Fruit fly (Drosophila melanogaster) whole organism, prepupa: ENCODE measurements around the gene MED14.

Experiments used
- Blimp-1 ChIP-seq: fragments of 200-800 bp; sonication (Bioruptor generic); optimal IDR thresholded peaks from 3 replicates; lab custom pipeline; 2017; ENCODE audit warnings: missing biosample characterization, missing genetic modification characterization, mild to moderate bottlenecking, moderate library complexity, missing genetic modification reagents
- CG10631 ChIP-seq: fragments of 200-800 bp; sonication (Bioruptor generic); optimal IDR thresholded peaks from 2 replicates; lab custom pipeline; 2016; ENCODE audit warnings: missing biosample characterization, missing genetic modification characterization
- CG10669 ChIP-seq: fragments of 200-800 bp; sonication (Bioruptor generic); optimal IDR thresholded peaks from 3 replicates; lab custom pipeline; 2018; ENCODE audit warnings: missing biosample characterization, mild to moderate bottlenecking, missing genetic modification characterization, moderate library complexity
- CG11762 ChIP-seq: fragments of 200-800 bp; sonication (Bioruptor generic); optimal IDR thresholded peaks from 3 replicates; lab custom pipeline; 2016; ENCODE audit warnings: missing biosample characterization, missing genetic modification characterization; ENCODE audit not compliant: insufficient read depth
- CG11902 ChIP-seq: fragments of 200-800 bp; sonication (Bioruptor generic); optimal IDR thresholded peaks from 3 replicates; lab custom pipeline; 2016; ENCODE audit warnings: missing biosample characterization, missing genetic modification characterization
- CG15336 ChIP-seq: fragments of 200-800 bp; sonication (Bioruptor generic); IDR thresholded peaks from 2 replicates; pipeline ENCODE4 v1.3.6; 2022; ENCODE audit warnings: missing biosample characterization, missing genetic modification characterization
- CG16779 ChIP-seq: fragments of 200-800 bp; sonication (Bioruptor generic); optimal IDR thresholded peaks from 3 replicates; lab custom pipeline; 2017; ENCODE audit warnings: missing biosample characterization, mild to moderate bottlenecking, missing genetic modification characterization
- CG32006 ChIP-seq: fragments of 200-800 bp; sonication (Bioruptor generic); optimal IDR thresholded peaks from 3 replicates; lab custom pipeline; 2017; ENCODE audit warnings: missing biosample characterization, mild to moderate bottlenecking, missing genetic modification characterization
- CG34406 ChIP-seq: fragments of 200-800 bp; sonication (Bioruptor generic); optimal IDR thresholded peaks from 3 replicates; lab custom pipeline; 2016; ENCODE audit warnings: missing biosample characterization, missing genetic modification characterization
- CG3919 ChIP-seq: fragments of 200-800 bp; sonication (Bioruptor generic); optimal IDR thresholded peaks from 3 replicates; lab custom pipeline; 2016; ENCODE audit warnings: missing biosample characterization, missing genetic modification characterization
- CG4318 ChIP-seq: fragments of 200-800 bp; sonication (Bioruptor generic); optimal IDR thresholded peaks from 3 replicates; lab custom pipeline; 2017; ENCODE audit warnings: missing biosample characterization, mild to moderate bottlenecking, missing genetic modification characterization
- CG6163 ChIP-seq: fragments of 200-800 bp; sonication (Bioruptor generic); IDR thresholded peaks from 3 replicates; pipeline ENCODE4 v1.3.6; 2022; ENCODE audit warnings: missing biosample characterization, missing genetic modification characterization
- CG6854 ChIP-seq: fragments of 200-800 bp; sonication (Bioruptor generic); optimal IDR thresholded peaks from 2 replicates; lab custom pipeline; 2017; ENCODE audit warnings: missing biosample characterization, mild to moderate bottlenecking, missing genetic modification characterization
- CG7368 ChIP-seq: fragments of 200-800 bp; sonication (Bioruptor generic); optimal IDR thresholded peaks from 3 replicates; lab custom pipeline; 2016; ENCODE audit warnings: missing biosample characterization, missing genetic modification characterization
- CG8119 ChIP-seq: fragments of 200-800 bp; sonication (Bioruptor generic); IDR thresholded peaks from 3 replicates; pipeline ENCODE4 v1.3.6; 2022; ENCODE audit warnings: missing biosample characterization, missing genetic modification characterization
- CG8632 ChIP-seq: fragments of 200-800 bp; sonication (Bioruptor generic); optimal IDR thresholded peaks from 3 replicates; lab custom pipeline; 2016; ENCODE audit warnings: missing biosample characterization, missing genetic modification characterization
- Eip75B ChIP-seq: fragments of 200-800 bp; sonication (Bioruptor generic); optimal IDR thresholded peaks from 3 replicates; lab custom pipeline; 2016; ENCODE audit warnings: missing biosample characterization, missing genetic modification characterization
- Eip78C ChIP-seq: fragments of 200-800 bp; sonication (Bioruptor generic); peaks from one replicate; lab custom pipeline; 2016; ENCODE audit warnings: missing biosample characterization, missing genetic modification characterization
- Eip93F ChIP-seq: fragments of 200-800 bp; sonication (Bioruptor generic); optimal IDR thresholded peaks from 2 replicates; lab custom pipeline; 2016; ENCODE audit warnings: missing biosample characterization, mild to moderate bottlenecking, missing genetic modification characterization
- Ets21C ChIP-seq: fragments of 200-800 bp; sonication (Bioruptor generic); optimal IDR thresholded peaks from 3 replicates; lab custom pipeline; 2016; ENCODE audit warnings: missing biosample characterization, missing genetic modification characterization
- Ets96B ChIP-seq: fragments of 200-800 bp; optimal IDR thresholded peaks from 2 replicates; lab custom pipeline; 2019; ENCODE audit warnings: missing biosample characterization, mild to moderate bottlenecking, missing genetic modification characterization, moderate library complexity
- Hr38 ChIP-seq: sonication (Bioruptor generic); optimal IDR thresholded peaks from 2 replicates; lab custom pipeline; 2016; ENCODE audit warnings: missing biosample characterization, missing genetic modification characterization
- Hr39 ChIP-seq: fragments of 200-800 bp; sonication (Bioruptor generic); optimal IDR thresholded peaks from 2 replicates; lab custom pipeline; 2016; ENCODE audit warnings: missing biosample characterization, missing genetic modification characterization
- Met ChIP-seq: fragments of 200-800 bp; sonication (Bioruptor generic); optimal IDR thresholded peaks from 3 replicates; lab custom pipeline; 2016; ENCODE audit warnings: missing biosample characterization, missing genetic modification characterization
- OdsH ChIP-seq: fragments of 200-800 bp; sonication (Bioruptor generic); optimal IDR thresholded peaks from 3 replicates; lab custom pipeline; 2016; ENCODE audit warnings: missing biosample characterization, missing genetic modification characterization
- Smox ChIP-seq: fragments of 200-800 bp; sonication (Bioruptor generic); optimal IDR thresholded peaks from 3 replicates; lab custom pipeline; 2016; ENCODE audit warnings: missing biosample characterization, missing genetic modification characterization
- Sox102F ChIP-seq: fragments of 200-800 bp; sonication (Bioruptor generic); optimal IDR thresholded peaks from 2 replicates; lab custom pipeline; 2016; ENCODE audit warnings: missing biosample characterization, mild to moderate bottlenecking, missing genetic modification characterization
- Sox14 ChIP-seq: fragments of 200-800 bp; sonication (Bioruptor generic); optimal IDR thresholded peaks from 3 replicates; lab custom pipeline; 2016; ENCODE audit warnings: missing biosample characterization, missing genetic modification characterization
- Sox15 ChIP-seq: fragments of 200-800 bp; sonication (Bioruptor generic); optimal IDR thresholded peaks from 3 replicates; lab custom pipeline; 2016; ENCODE audit warnings: missing biosample characterization, missing genetic modification characterization
- achi ChIP-seq: fragments of 200-800 bp; sonication (Bioruptor generic); optimal IDR thresholded peaks from 3 replicates; lab custom pipeline; 2016; ENCODE audit warnings: missing biosample characterization, missing genetic modification characterization
- acj6 ChIP-seq: fragments of 200-800 bp; sonication (Bioruptor generic); optimal IDR thresholded peaks from 3 replicates; lab custom pipeline; 2016; ENCODE audit warnings: missing biosample characterization, missing genetic modification characterization
- cyc ChIP-seq: fragments of 200-800 bp; sonication (Bioruptor generic); optimal IDR thresholded peaks from 3 replicates; lab custom pipeline; 2016; ENCODE audit warnings: missing biosample characterization, missing genetic modification characterization
- dac ChIP-seq: fragments of 200-800 bp; sonication (Bioruptor generic); optimal IDR thresholded peaks from 2 replicates; lab custom pipeline; 2017; ENCODE audit warnings: missing biosample characterization, mild to moderate bottlenecking, missing genetic modification characterization
- dsx ChIP-seq: fragments of 200-800 bp; optimal IDR thresholded peaks from 3 replicates; lab custom pipeline; 2019; ENCODE audit warnings: missing biosample characterization, mild to moderate bottlenecking, missing genetic modification characterization, moderate library complexity; ENCODE audit not compliant: poor library complexity, severe bottlenecking
- eg ChIP-seq: fragments of 200-800 bp; sonication (Bioruptor generic); IDR thresholded peaks from 3 replicates; pipeline ENCODE4 v1.3.6; 2022; ENCODE audit warnings: missing biosample characterization, missing genetic modification characterization
- esn ChIP-seq: fragments of 200-800 bp; sonication (Bioruptor generic); optimal IDR thresholded peaks from 2 replicates; lab custom pipeline; 2016; ENCODE audit warnings: missing biosample characterization, mild to moderate bottlenecking, missing genetic modification characterization, moderate library complexity
- fd59A ChIP-seq: fragments of 200-800 bp; sonication (Bioruptor generic); optimal IDR thresholded peaks from 2 replicates; lab custom pipeline; 2017; ENCODE audit warnings: missing biosample characterization, mild to moderate bottlenecking, missing genetic modification characterization, missing genetic modification reagents
- fkh ChIP-seq: fragments of 200-800 bp; sonication (Bioruptor generic); optimal IDR thresholded peaks from 3 replicates; lab custom pipeline; 2017; ENCODE audit warnings: missing biosample characterization, mild to moderate bottlenecking, missing genetic modification characterization, moderate library complexity
- net ChIP-seq: fragments of 200-800 bp; sonication (Bioruptor generic); optimal IDR thresholded peaks from 3 replicates; lab custom pipeline; 2016; ENCODE audit warnings: missing biosample characterization, missing genetic modification characterization
- pdm3 ChIP-seq: fragments of 200-800 bp; sonication (Bioruptor generic); optimal IDR thresholded peaks from 3 replicates; lab custom pipeline; 2016; ENCODE audit warnings: missing biosample characterization, missing genetic modification characterization
- salr ChIP-seq, 2 experiments: fragments of 200-800 bp; sonication (Bioruptor generic); optimal IDR thresholded peaks; 3 replicates each; lab custom pipeline; 2016 to 2018; ENCODE audit warnings: missing biosample characterization in 2 of 2, missing genetic modification characterization in 2 of 2, mild to moderate bottlenecking in 1 of 2
- svp ChIP-seq: fragments of 200-800 bp; sonication (Bioruptor generic); peaks from one replicate; lab custom pipeline; 2016; ENCODE audit warnings: missing biosample characterization, missing genetic modification characterization
- topi ChIP-seq: fragments of 200-800 bp; sonication (Bioruptor generic); optimal IDR thresholded peaks from 3 replicates; lab custom pipeline; 2016; ENCODE audit warnings: missing biosample characterization, missing genetic modification characterization
- vri ChIP-seq: fragments of 200-800 bp; sonication (Bioruptor generic); optimal IDR thresholded peaks from 3 replicates; lab custom pipeline; 2016; ENCODE audit warnings: missing biosample characterization, mild to moderate bottlenecking, missing genetic modification characterization

Gene MED14

DNA sequence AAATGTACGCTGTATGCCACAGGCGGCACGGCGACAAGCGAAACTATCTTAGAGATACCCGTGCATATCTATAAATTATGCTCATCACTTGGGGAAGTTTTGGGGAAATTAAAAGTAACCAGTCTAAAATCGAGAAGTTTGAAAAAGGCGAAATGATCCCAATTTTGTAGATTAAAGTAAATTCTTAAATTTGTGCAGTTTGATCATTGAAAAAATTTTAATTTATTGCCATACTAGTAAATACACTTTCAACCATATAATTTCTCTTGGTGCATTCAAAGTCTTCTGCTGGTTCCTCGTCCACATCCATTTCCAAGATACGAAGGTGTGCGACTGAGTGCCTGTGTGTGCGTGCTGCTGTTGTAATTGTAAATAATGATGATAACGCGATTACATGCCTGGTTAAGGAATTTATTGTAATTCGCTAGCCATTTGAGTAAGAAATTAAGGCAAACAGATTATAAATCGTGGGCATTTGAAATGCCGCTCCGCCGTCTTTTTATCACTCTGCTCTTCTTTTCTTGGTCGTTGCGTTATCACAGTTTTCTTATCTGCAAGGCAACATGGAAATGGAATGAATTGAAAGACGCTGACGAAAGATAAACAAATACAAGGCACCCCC lies 22.5 kb downstream of the MED14 start (continued):
- TF ChIP-seq Smox (GFP tag; lab: Kevin White, UChicago) = peak; percentile 29
- TF ChIP-seq Sox102F (GFP tag; lab: Kevin White, UChicago) = peak; percentile 26
- peak; percentile 87 for TF ChIP-seq CG15336 (GFP tag; lab: Robert Waterston, UW)
- peak; percentile 6 for TF ChIP-seq CG11902 (GFP tag; lab: Kevin White, UChicago)
- no peak for TF ChIP-seq Eip93F (GFP tag; lab: Kevin White, UChicago)
- peak; percentile 87 for TF ChIP-seq CG8119
- peak in 1 of 2 experiments; percentile 80 for TF ChIP-seq salr (GFP tag; optimal IDR thresholded peaks at IDR 0.05; lab: Kevin White, UChicago)
- TF ChIP-seq acj6 = peak; percentile 76
- peak; percentile 57 for TF ChIP-seq esn (GFP tag; lab: Kevin White, UChicago)
- peak; percentile 31 for TF ChIP-seq fkh (GFP tag; lab: Kevin White, UChicago)
- peak; percentile 61 for TF ChIP-seq dac
- peak; percentile 55 for TF ChIP-seq CG10669
- peak; percentile 67 for TF ChIP-seq net (GFP tag; lab: Kevin White, UChicago)
- peak; percentile 28 for TF ChIP-seq Hr39 (GFP tag; lab: Kevin White, UChicago)
- peak; percentile 54 for TF ChIP-seq Met
- TF ChIP-seq CG3919 (GFP tag; lab: Kevin White, UChicago) = peak; percentile 70
- no peak for TF ChIP-seq Hr38 (GFP tag; lab: Kevin White, UChicago)
- peak; percentile 75 for TF ChIP-seq OdsH (GFP tag; lab: Kevin White, UChicago)
- TF ChIP-seq fd59A (GFP tag; lab: Kevin White, UChicago) = peak; percentile 35
- TF ChIP-seq Ets21C (GFP tag; lab: Kevin White, UChicago) = no peak
- peak; percentile 54 for TF ChIP-seq CG34406 (GFP tag; lab: Kevin White, UChicago)
- TF ChIP-seq CG6854 = no peak
- no peak for TF ChIP-seq CG7368 (GFP tag; lab: Kevin White, UChicago)

- TF ChIP-seq Eip78C (GFP tag; lab: Kevin White, UChicago) (peak; percentile 60), fkh (GFP tag; lab: Kevin White, UChicago) (no peak)
Measured at dm6 chr3L:616099-616481, 23.0 kb downstream of the MED14 start.

dm6 chr3L:616482-617148 lies 23.6 kb downstream of the MED14 start:
- no peak for TF ChIP-seq Eip75B (GFP tag; lab: Kevin White, UChicago)
- TF ChIP-seq dsx (GFP tag; lab: Kevin White, UChicago) = peak; percentile 8
- no peak for TF ChIP-seq Hr38 (GFP tag; lab: Kevin White, UChicago)
- TF ChIP-seq CG11902 (GFP tag; lab: Kevin White, UChicago) = no peak
- no peak for TF ChIP-seq CG4318 (GFP tag; lab: Kevin White, UChicago)
- no peak for TF ChIP-seq cyc
- TF ChIP-seq vri (GFP tag; lab: Kevin White, UChicago) = peak; percentile 51
- TF ChIP-seq CG34406 (GFP tag; lab: Kevin White, UChicago) = no peak
- TF ChIP-seq Sox102F (GFP tag; lab: Kevin White, UChicago) = no peak
- no peak for TF ChIP-seq acj6
- no peak for TF ChIP-seq Ets96B (tag; lab: Kevin White, UChicago)
- no peak for TF ChIP-seq CG10631
- no peak for TF ChIP-seq esn (GFP tag; lab: Kevin White, UChicago)
- peak; percentile 3 for TF ChIP-seq CG3919 (GFP tag; lab: Kevin White, UChicago)
- TF ChIP-seq fd59A (GFP tag; lab: Kevin White, UChicago) = no peak
- TF ChIP-seq salr (GFP tag; optimal IDR thresholded peaks at IDR 0.05; lab: Kevin White, UChicago) = peak in 1 of 2 experiments; percentile 39
- peak; percentile 68; the same call in 2 of the 3 replicates for TF ChIP-seq eg (GFP tag; lab: Robert Waterston, UW)
- peak; percentile 25 for TF ChIP-seq Sox14 (GFP tag; lab: Kevin White, UChicago)
- TF ChIP-seq CG32006 (GFP tag; lab: Kevin White, UChicago) = no peak
- no peak for TF ChIP-seq CG16779
- peak; percentile 59 for TF ChIP-seq CG6854
- TF ChIP-seq CG10669 = no peak
- TF ChIP-seq fkh (GFP tag; lab: Kevin White, UChicago) = peak; percentile 87
- peak; percentile 6 for TF ChIP-seq Blimp-1 (GFP tag; lab: Kevin White, UChicago)
- no peak for TF ChIP-seq achi
- peak; percentile 60; the same call in 2 of the 3 replicates for TF ChIP-seq CG8119
- TF ChIP-seq topi (GFP tag; lab: Kevin White, UChicago) = no peak
- peak; percentile 65 for TF ChIP-seq CG15336 (GFP tag; lab: Robert Waterston, UW)
- TF ChIP-seq svp (GFP tag; lab: Kevin White, UChicago) = no peak
- peak; percentile 79; the same call in 2 of the 3 replicates for TF ChIP-seq CG6163 (GFP tag; lab: Robert Waterston, UW)
- TF ChIP-seq Sox15 (GFP tag; lab: Kevin White, UChicago) = no peak
- TF ChIP-seq pdm3 (GFP tag; lab: Kevin White, UChicago) = no peak
- no peak for TF ChIP-seq Smox (GFP tag; lab: Kevin White, UChicago)
- no peak for TF ChIP-seq CG8632 (GFP tag; lab: Kevin White, UChicago)
- no peak for TF ChIP-seq CG11762 (GFP tag; lab: Kevin White, UChicago)
